Fruit fly (Drosophila melanogaster) whole organism, embryonic: Measurements from ENCODE around the gene CG33268.

Experiments
- Atf6 ChIP-seq: fragments of 200-800 bp; sonication (Bioruptor generic); IDR thresholded peaks from 2 replicates; pipeline ENCODE4 v1.3.6; 2022; ENCODE audit warnings: missing biosample characterization, missing genetic modification characterization
- CG10209 ChIP-seq: fragments of 200-800 bp; sonication (Bioruptor generic); optimal IDR thresholded peaks from 3 replicates; lab custom pipeline; 2017; ENCODE audit warnings: missing biosample characterization, mild to moderate bottlenecking, missing genetic modification characterization, missing genetic modification reagents
- CG1024 ChIP-seq: fragments of 200-800 bp; sonication (Bioruptor generic); IDR thresholded peaks from 2 replicates; pipeline ENCODE4 v1.3.6; 2022; ENCODE audit warnings: missing biosample characterization, missing genetic modification characterization
- CG10543 ChIP-seq: fragments of 200-800 bp; sonication (Bioruptor generic); optimal IDR thresholded peaks from 3 replicates; lab custom pipeline; 2017; ENCODE audit warnings: missing biosample characterization, mild to moderate bottlenecking, missing genetic modification characterization, moderate library complexity
- CG12299 ChIP-seq: fragments of 200-800 bp; sonication (Bioruptor generic); optimal IDR thresholded peaks from 2 replicates; lab custom pipeline; 2018; ENCODE audit warnings: missing biosample characterization, mild to moderate bottlenecking, missing genetic modification characterization
- CG12391 ChIP-seq: fragments of 200-800 bp; sonication (Bioruptor generic); optimal IDR thresholded peaks from 3 replicates; lab custom pipeline; 2018; ENCODE audit warnings: missing biosample characterization, mild to moderate bottlenecking, missing genetic modification characterization, moderate library complexity
- CG1602 ChIP-seq: fragments of 200-800 bp; sonication (Bioruptor generic); optimal IDR thresholded peaks from 3 replicates; lab custom pipeline; 2016; ENCODE audit warnings: missing biosample characterization, missing genetic modification characterization
- CG16813 ChIP-seq: fragments of 200-800 bp; sonication (Bioruptor generic); IDR thresholded peaks from 3 replicates; pipeline ENCODE4 v1.3.6; 2022; ENCODE audit warnings: missing biosample characterization, missing genetic modification characterization; ENCODE audit not compliant: partially characterized antibody
- CG1832 ChIP-seq: fragments of 200-800 bp; sonication (Bioruptor generic); optimal IDR thresholded peaks from 2 replicates; lab custom pipeline; 2017; ENCODE audit warnings: missing biosample characterization, mild to moderate bottlenecking, missing genetic modification characterization, inconsistent platforms
- CG18764 ChIP-seq: fragments of 200-800 bp; sonication (Bioruptor generic); optimal IDR thresholded peaks from 3 replicates; lab custom pipeline; 2016; ENCODE audit warnings: missing biosample characterization, missing genetic modification characterization
- CG31388 ChIP-seq: fragments of 200-800 bp; sonication (Bioruptor generic); optimal IDR thresholded peaks from 2 replicates; lab custom pipeline; 2016; ENCODE audit warnings: missing biosample characterization, missing genetic modification characterization
- CG34376 ChIP-seq: fragments of 200-800 bp; sonication (Bioruptor generic); optimal IDR thresholded peaks from 2 replicates; lab custom pipeline; 2018; ENCODE audit warnings: missing biosample characterization, mild to moderate bottlenecking, missing genetic modification characterization
- CG3838 ChIP-seq: fragments of 200-800 bp; sonication (Bioruptor generic); optimal IDR thresholded peaks from 3 replicates; lab custom pipeline; 2016; ENCODE audit warnings: missing biosample characterization, missing genetic modification characterization
- CG4328 ChIP-seq: fragments of 200-800 bp; sonication (Bioruptor generic); optimal IDR thresholded peaks from 3 replicates; lab custom pipeline; 2017; ENCODE audit warnings: missing biosample characterization, missing genetic modification reagents, missing genetic modification characterization
- CG6272 ChIP-seq: fragments of 200-800 bp; sonication (Bioruptor generic); IDR thresholded peaks from 2 replicates; pipeline ENCODE4 v1.3.6; 2022; ENCODE audit warnings: missing biosample characterization, missing genetic modification characterization
- CG6765 ChIP-seq: fragments of 200-800 bp; sonication (Bioruptor generic); optimal IDR thresholded peaks from 3 replicates; lab custom pipeline; 2017; ENCODE audit warnings: missing biosample characterization, mild to moderate bottlenecking, missing genetic modification characterization
- CG6854 ChIP-seq: fragments of 200-800 bp; sonication (Bioruptor generic); optimal IDR thresholded peaks from 3 replicates; lab custom pipeline; 2017; ENCODE audit warnings: missing biosample characterization, mild to moderate bottlenecking, missing genetic modification characterization
- CG7271 ChIP-seq: fragments of 200-800 bp; sonication (Bioruptor generic); optimal IDR thresholded peaks from 2 replicates; lab custom pipeline; 2018; ENCODE audit warnings: missing biosample characterization, mild to moderate bottlenecking, missing genetic modification characterization, moderate library complexity
- Dek ChIP-seq: fragments of 200-800 bp; sonication (Bioruptor generic); optimal IDR thresholded peaks from 3 replicates; lab custom pipeline; 2019; ENCODE audit warnings: missing biosample characterization, mild to moderate bottlenecking, missing genetic modification characterization, moderate library complexity
- Dip2 ChIP-seq: fragments of 200-800 bp; sonication (Bioruptor generic); IDR thresholded peaks from 2 replicates; pipeline ENCODE4 v1.3.6; 2022; ENCODE audit warnings: missing biosample characterization, missing genetic modification characterization
- Drgx ChIP-seq: fragments of 200-800 bp; sonication (Bioruptor generic); IDR thresholded peaks from 2 replicates; pipeline ENCODE4 v1.3.6; 2022; ENCODE audit warnings: missing biosample characterization, missing genetic modification characterization
- H2.0 ChIP-seq: fragments of 200-800 bp; sonication (Bioruptor generic); IDR thresholded peaks from 2 replicates; pipeline ENCODE4 v1.3.6; 2022; ENCODE audit warnings: missing biosample characterization, missing genetic modification characterization
- HmgD ChIP-seq: fragments of 200-800 bp; sonication (Bioruptor generic); optimal IDR thresholded peaks from 3 replicates; lab custom pipeline; 2016; ENCODE audit warnings: missing biosample characterization, missing genetic modification characterization
- HmgZ ChIP-seq: fragments of 200-800 bp; sonication (Bioruptor generic); optimal IDR thresholded peaks from 2 replicates; lab custom pipeline; 2018; ENCODE audit warnings: missing biosample characterization, mild to moderate bottlenecking, missing genetic modification characterization
- Hmr ChIP-seq: fragments of 200-800 bp; sonication (Bioruptor generic); optimal IDR thresholded peaks from 3 replicates; lab custom pipeline; 2017; ENCODE audit warnings: mild to moderate bottlenecking, missing biosample characterization, missing genetic modification reagents, missing genetic modification characterization
- Mad ChIP-seq: fragments of 200-800 bp; sonication (Bioruptor generic); optimal IDR thresholded peaks from 2 replicates; lab custom pipeline; 2016; ENCODE audit warnings: missing biosample characterization, missing genetic modification characterization
- NC2α ChIP-seq: fragments of 200-800 bp; sonication (Bioruptor generic); optimal IDR thresholded peaks from 2 replicates; lab custom pipeline; 2016; ENCODE audit warnings: missing biosample characterization, missing genetic modification characterization
- Pdp1 ChIP-seq, 2 experiments: fragments of 200-800 bp; sonication (Bioruptor generic); optimal IDR thresholded peaks; 3 replicates each; lab custom pipeline; 2016; ENCODE audit warnings: missing biosample characterization in 2 of 2, missing genetic modification characterization in 2 of 2, mild to moderate bottlenecking in 1 of 2, moderate library complexity in 1 of 2
- Ptx1 ChIP-seq: fragments of 200-800 bp; sonication (Bioruptor generic); IDR thresholded peaks from 2 replicates; pipeline ENCODE4 v1.3.6; 2022; ENCODE audit warnings: missing biosample characterization, missing genetic modification characterization
- Six4 ChIP-seq: fragments of 200-800 bp; sonication (Bioruptor generic); optimal IDR thresholded peaks from 2 replicates; lab custom pipeline; 2016; ENCODE audit warnings: missing biosample characterization, missing genetic modification characterization
- Sry-δ ChIP-seq: fragments of 200-800 bp; sonication (Bioruptor generic); optimal IDR thresholded peaks from 2 replicates; lab custom pipeline; 2016; ENCODE audit warnings: missing biosample characterization, missing genetic modification characterization
- Ssrp ChIP-seq: fragments of 200-800 bp; sonication (Bioruptor generic); optimal IDR thresholded peaks from 2 replicates; lab custom pipeline; 2018; ENCODE audit warnings: missing biosample characterization, mild to moderate bottlenecking, missing genetic modification characterization, moderate library complexity
- ase ChIP-seq: fragments of 200-800 bp; sonication (Bioruptor generic); IDR thresholded peaks from 3 replicates; pipeline ENCODE4 v1.3.6; 2022; ENCODE audit warnings: missing biosample characterization, missing genetic modification characterization
- az2 ChIP-seq: fragments of 200-800 bp; sonication (Bioruptor generic); optimal IDR thresholded peaks from 3 replicates; lab custom pipeline; 2016; ENCODE audit warnings: missing biosample characterization, missing genetic modification characterization
- bcd ChIP-seq: fragments of 200-800 bp; sonication (Bioruptor generic); optimal IDR thresholded peaks from 2 replicates; lab custom pipeline; 2017; ENCODE audit warnings: missing biosample characterization, mild to moderate bottlenecking, missing genetic modification characterization
- br ChIP-seq: fragments of >200 bp; optimal IDR thresholded peaks from 2 replicates; lab custom pipeline; 2017
- ems ChIP-seq: fragments of 200-800 bp; sonication (Bioruptor generic); optimal IDR thresholded peaks from 3 replicates; lab custom pipeline; 2016; ENCODE audit warnings: missing biosample characterization, missing genetic modification characterization
- fru ChIP-seq: fragments of >200 bp; optimal IDR thresholded peaks from 2 replicates; lab custom pipeline; 2017
- hb ChIP-seq: fragments of 200-800 bp; sonication (Bioruptor generic); IDR thresholded peaks from 3 replicates; pipeline ENCODE4 v1.3.6; 2022; ENCODE audit warnings: missing biosample characterization, missing genetic modification characterization; ENCODE audit not compliant: partially characterized antibody
- her ChIP-seq: fragments of 200-800 bp; sonication (Bioruptor generic); optimal IDR thresholded peaks from 2 replicates; lab custom pipeline; 2016; ENCODE audit warnings: missing biosample characterization, missing genetic modification characterization
- ind ChIP-seq: fragments of 200-800 bp; sonication (Bioruptor generic); optimal IDR thresholded peaks from 3 replicates; lab custom pipeline; 2016; ENCODE audit warnings: missing biosample characterization, missing genetic modification characterization
- ken ChIP-seq: fragments of 200-800 bp; sonication (Bioruptor generic); IDR thresholded peaks from 3 replicates; pipeline ENCODE4 v1.3.6; 2022; ENCODE audit warnings: missing biosample characterization, missing genetic modification characterization
- lola ChIP-seq, 3 experiments: fragments of >200 bp in 2 of 3; fragments of 200-800 bp in 1 of 3; sonication (Bioruptor generic) in 1 of 3; optimal IDR thresholded peaks; 2 replicates each; lab custom pipeline; 2017 to 2019; ENCODE audit warnings: missing biosample characterization in 3 of 3, missing genetic modification characterization in 3 of 3, mild to moderate bottlenecking in 1 of 3, moderate library complexity in 1 of 3
- lov ChIP-seq, 2 experiments: fragments of 200-800 bp in 1 of 2; fragments of >200 bp in 1 of 2; sonication (Bioruptor generic) in 1 of 2; IDR thresholded peaks in 1 of 2; optimal IDR thresholded peaks in 1 of 2; 2 replicates in 1 of 2; 3 replicates in 1 of 2; pipeline versions ENCODE4 v1.3.6 to Lab custom; 2017 to 2022; ENCODE audit warnings: missing biosample characterization in 1 of 2, missing genetic modification characterization in 1 of 2
- mam ChIP-seq: fragments of 200-800 bp; sonication (Bioruptor generic); optimal IDR thresholded peaks from 3 replicates; lab custom pipeline; 2016; ENCODE audit warnings: missing biosample characterization, missing genetic modification characterization
- pnt ChIP-seq: fragments of 200-800 bp; sonication (Bioruptor generic); optimal IDR thresholded peaks from 3 replicates; lab custom pipeline; 2016; ENCODE audit warnings: missing biosample characterization, missing genetic modification characterization
- pum ChIP-seq: fragments of 200-800 bp; sonication (Bioruptor generic); optimal IDR thresholded peaks from 2 replicates; lab custom pipeline; 2016; ENCODE audit warnings: missing biosample characterization, missing genetic modification characterization
- schlank ChIP-seq: fragments of 200-800 bp; sonication (Bioruptor generic); optimal IDR thresholded peaks from 2 replicates; lab custom pipeline; 2018; ENCODE audit warnings: missing biosample characterization, mild to moderate bottlenecking, missing genetic modification characterization
- sr ChIP-seq: fragments of 200-800 bp; sonication (Bioruptor generic); IDR thresholded peaks from 3 replicates; pipeline ENCODE4 v1.3.6; 2022; ENCODE audit warnings: missing biosample characterization, missing genetic modification characterization
- tgo ChIP-seq: fragments of 200-800 bp; sonication (Bioruptor generic); IDR thresholded peaks from 3 replicates; pipeline ENCODE4 v1.3.6; 2022; ENCODE audit warnings: missing biosample characterization, missing genetic modification characterization
- trem ChIP-seq: fragments of 200-800 bp; optimal IDR thresholded peaks from 3 replicates; lab custom pipeline; 2019; ENCODE audit warnings: missing biosample characterization, mild to moderate bottlenecking, missing genetic modification characterization, moderate library complexity

Gene CG33268

dm6 chr3L:11554338-11554737 is 36.7 kb downstream of the CG33268 start (continued):
- TF ChIP-seq Six4 (GFP tag; lab: Kevin White, UChicago): peak; percentile 83
- peak; percentile 90 for TF ChIP-seq CG12391
- no peak for TF ChIP-seq lov (optimal IDR thresholded peaks at IDR 0.05; lab: Kevin White, UChicago)
- peak; percentile 92 for TF ChIP-seq lov (GFP tag; IDR thresholded peaks at IDR 0.05; lab: Robert Waterston, UW)
- TF ChIP-seq CG3838 (GFP tag; lab: Kevin White, UChicago): peak; percentile 61
- peak; percentile 48 for TF ChIP-seq CG12299 (tag; lab: Kevin White, UChicago)
- TF ChIP-seq ind (GFP tag; lab: Kevin White, UChicago): peak; percentile 66
- TF ChIP-seq tgo: peak; percentile 71
- TF ChIP-seq HmgZ (tag; lab: Kevin White, UChicago): peak; percentile 25
- peak; percentile 74 for TF ChIP-seq CG1024 (GFP tag; lab: Robert Waterston, UW)
- peak; percentile 45; the same call in 1 of the 2 replicates for TF ChIP-seq Atf6 (GFP tag; lab: Robert Waterston, UW)
- TF ChIP-seq H2.0: peak; percentile 29; the same call in 1 of the 2 replicates
- TF ChIP-seq sr (GFP tag; lab: Robert Waterston, UW): no peak
- TF ChIP-seq CG7271 (tag; lab: Kevin White, UChicago): peak; percentile 73
- no peak for TF ChIP-seq fru
- no peak for TF ChIP-seq CG10543
- TF ChIP-seq HmgD (GFP tag; lab: Kevin White, UChicago): no peak
- peak; percentile 90 for TF ChIP-seq az2
- peak; percentile 66 for TF ChIP-seq pnt (GFP tag; lab: Kevin White, UChicago)
- TF ChIP-seq CG6272 (GFP tag; lab: Robert Waterston, UW): peak; percentile 49
- TF ChIP-seq br: no peak
- TF ChIP-seq Dip2 (GFP tag; lab: Robert Waterston, UW): no peak
- TF ChIP-seq CG1832: no peak
- peak; percentile 82 for TF ChIP-seq ems (GFP tag; lab: Kevin White, UChicago)
- peak; percentile 69 for TF ChIP-seq Drgx
- TF ChIP-seq Pdp1 (GFP tag; optimal IDR thresholded peaks at IDR 0.05; lab: Kevin White, UChicago): peak; percentile 57 to 78
- TF ChIP-seq CG4328 (GFP tag; lab: Kevin White, UChicago): no peak
- peak; percentile 58 for TF ChIP-seq CG31388 (GFP tag; lab: Kevin White, UChicago)
- TF ChIP-seq CG6854 (GFP tag; lab: Kevin White, UChicago): peak; percentile 11
- peak; percentile 72 for TF ChIP-seq bcd (GFP tag; lab: Kevin White, UChicago)
- TF ChIP-seq Dek (tag; lab: Kevin White, UChicago): peak; percentile 36
- TF ChIP-seq Hmr (GFP tag; lab: Kevin White, UChicago): peak; percentile 41
- peak; percentile 79 for TF ChIP-seq pum (GFP tag; lab: Kevin White, UChicago)
- no peak for TF ChIP-seq NC2α (GFP tag; lab: Kevin White, UChicago)
- TF ChIP-seq CG16813 (GFP tag; lab: Robert Waterston, UW): no peak
- TF ChIP-seq Ptx1: peak; percentile 74
- peak; percentile 82 for TF ChIP-seq CG10209 (GFP tag; lab: Kevin White, UChicago)
- peak; percentile 93 for TF ChIP-seq trem
- TF ChIP-seq CG34376 (GFP tag; lab: Kevin White, UChicago): no peak
- TF ChIP-seq Ssrp (tag; lab: Kevin White, UChicago): peak; percentile 88
- no peak for TF ChIP-seq hb (GFP tag; lab: Robert Waterston, UW)
- no peak for TF ChIP-seq schlank
- peak; percentile 20 for TF ChIP-seq mam (GFP tag; lab: Kevin White, UChicago)
- peak; percentile 13 for TF ChIP-seq Sry-δ (GFP tag; lab: Kevin White, UChicago)
- peak; percentile 81 for TF ChIP-seq Mad (GFP tag; lab: Kevin White, UChicago)
- no peak for TF ChIP-seq CG6765
- TF ChIP-seq lola (GFP tag; optimal IDR thresholded peaks at IDR 0.05; lab: Kevin White, UChicago): peak in 1 of 3 experiments; percentile 96
- TF ChIP-seq her (GFP tag; lab: Kevin White, UChicago): peak; percentile 46
- peak; percentile 80 for TF ChIP-seq ken (GFP tag; lab: Robert Waterston, UW)
- TF ChIP-seq CG18764 (GFP tag; lab: Kevin White, UChicago): peak; percentile 80
- TF ChIP-seq ase (GFP tag; lab: Robert Waterston, UW): peak; percentile 68; the same call in 1 of the 3 replicates
- peak; percentile 82 for TF ChIP-seq CG1602
